Fruit fly (Drosophila melanogaster): ENCODE data around the gene CG14137.
A peak's percentile ranks its signal among the peaks of the same experiment; 100 is the strongest.

CG14137 gene

dm6 chr3L:11550359-11551056 is 49.4 kb downstream of the CG14137 start (continued):
- no peak for TF ChIP-seq dmrt11E (tag; optimal IDR thresholded peaks at IDR 0.05)
- TF ChIP-seq danr (GFP tag; IDR thresholded peaks at IDR 0.05) = no peak
- TF ChIP-seq CG6791 (GFP tag; IDR thresholded peaks at IDR 0.05; ENCODE audit: partially characterized antibody) = no peak
- no peak for TF ChIP-seq CG42726 (GFP tag; IDR thresholded peaks at IDR 0.05; ENCODE audit: partially characterized antibody)
- no peak for TF ChIP-seq CG34224 (GFP tag; IDR thresholded peaks at IDR 0.05; ENCODE audit: partially characterized antibody)
- no peak for TF ChIP-seq psq (GFP tag; optimal IDR thresholded peaks at IDR 0.05)
- peak; percentile 59 for TF ChIP-seq Rfx (GFP tag; IDR thresholded peaks at IDR 0.05)
- no peak for TF ChIP-seq CG12299 (tag; optimal IDR thresholded peaks at IDR 0.05)
- TF ChIP-seq sna (GFP tag; IDR thresholded peaks at IDR 0.05; ENCODE audit: partially characterized antibody) = no peak
- no peak for TF ChIP-seq CG7372 (GFP tag; IDR thresholded peaks at IDR 0.05)
- no peak for TF ChIP-seq CG7556 (GFP tag; optimal IDR thresholded peaks at IDR 0.05)
- no peak for TF ChIP-seq croc (GFP tag; conservative IDR thresholded peaks at IDR 0.05)
- TF ChIP-seq CG12071 (GFP tag; optimal IDR thresholded peaks at IDR 0.05) = no peak
- TF ChIP-seq CG9215 (GFP tag; IDR thresholded peaks at IDR 0.05) = no peak
- no peak for TF ChIP-seq zen2 (GFP tag; IDR thresholded peaks at IDR 0.05; ENCODE audit: partially characterized antibody)
- no peak for TF ChIP-seq CG12104 (GFP tag; optimal IDR thresholded peaks at IDR 0.05)
- no peak for TF ChIP-seq tx (GFP tag; optimal IDR thresholded peaks at IDR 0.05)
- TF ChIP-seq CG3281 (GFP tag; optimal IDR thresholded peaks at IDR 0.05) = no peak
- peak; percentile 75 for TF ChIP-seq ftz-f1 (GFP tag; optimal IDR thresholded peaks at IDR 0.05)
- TF ChIP-seq CG3065 (GFP tag; optimal IDR thresholded peaks at IDR 0.05) = no peak
- TF ChIP-seq wor (GFP tag; IDR thresholded peaks at IDR 0.05) = no peak
- peak; percentile 7 for TF ChIP-seq CG10431 (GFP tag; optimal IDR thresholded peaks at IDR 0.05)
- peak; percentile 22 for TF ChIP-seq CG6765 (GFP tag; optimal IDR thresholded peaks at IDR 0.05)
- no peak for TF ChIP-seq slou (GFP tag; optimal IDR thresholded peaks at IDR 0.05)
- no peak for TF ChIP-seq Drgx (GFP tag; IDR thresholded peaks at IDR 0.05)
- TF ChIP-seq Elba2 (GFP tag; optimal IDR thresholded peaks at IDR 0.05) = no peak
- no peak for TF ChIP-seq Sin3A (optimal IDR thresholded peaks at IDR 0.05)
- no peak for TF ChIP-seq CG8359 (GFP tag; optimal IDR thresholded peaks at IDR 0.05; ENCODE audit: borderline replicate concordance)
- no peak for TF ChIP-seq da (GFP tag; optimal IDR thresholded peaks at IDR 0.05)
- no peak for TF ChIP-seq insv (GFP tag; optimal IDR thresholded peaks at IDR 0.05)
- peak; percentile 89 for TF ChIP-seq Med (GFP tag)
- peak in 1 of 2 experiments; percentile 49 for TF ChIP-seq Hr78 (GFP tag; optimal IDR thresholded peaks at IDR 0.05)
- TF ChIP-seq CG7357 (GFP tag; IDR thresholded peaks at IDR 0.05) = no peak
- TF ChIP-seq Bteb2 (GFP tag; optimal IDR thresholded peaks at IDR 0.05) = no peak
- no peak for TF ChIP-seq Hmx (GFP tag; optimal IDR thresholded peaks at IDR 0.05)
- peak; percentile 6; the same call in 1 of the 2 replicates for TF ChIP-seq CG13287 (GFP tag; IDR thresholded peaks at IDR 0.05; ENCODE audit: partially characterized antibody)
- no peak for TF ChIP-seq CrebB (tag; optimal IDR thresholded peaks at IDR 0.05)
- TF ChIP-seq HHEX (GFP tag; optimal IDR thresholded peaks at IDR 0.05) = no peak
- no peak for TF ChIP-seq CG17612 (GFP tag; IDR thresholded peaks at IDR 0.05)
- TF ChIP-seq ind (GFP tag; optimal IDR thresholded peaks at IDR 0.05) = no peak
- TF ChIP-seq CG15269 (tag; optimal IDR thresholded peaks at IDR 0.05) = peak; percentile 6
- no peak for TF ChIP-seq zfh2 (GFP tag; optimal IDR thresholded peaks at IDR 0.05)
- no peak for TF ChIP-seq CG13123 (GFP tag; optimal IDR thresholded peaks at IDR 0.05)
- TF ChIP-seq CoRest (tag; optimal IDR thresholded peaks at IDR 0.05) = no peak
- 0 out of 3 replicates have a peak, but pooled peaks have one; percentile 20 for TF ChIP-seq CG17361 (GFP tag; IDR thresholded peaks at IDR 0.05)
- TF ChIP-seq chn (GFP tag; optimal IDR thresholded peaks at IDR 0.05) = no peak
- no peak for TF ChIP-seq Hr39 (optimal IDR thresholded peaks at IDR 0.05)
- TF ChIP-seq CG34422 (GFP tag; IDR thresholded peaks at IDR 0.05) = no peak
- TF ChIP-seq E2f2 (GFP tag; IDR thresholded peaks at IDR 0.05) = no peak
- TF ChIP-seq CG15514 (GFP tag; optimal IDR thresholded peaks at IDR 0.05) = peak; percentile 41

All from whole organism, embryonic.